Fruit fly (Drosophila melanogaster): Measurements from ENCODE around the gene NSD.

The NSD gene

DNA sequence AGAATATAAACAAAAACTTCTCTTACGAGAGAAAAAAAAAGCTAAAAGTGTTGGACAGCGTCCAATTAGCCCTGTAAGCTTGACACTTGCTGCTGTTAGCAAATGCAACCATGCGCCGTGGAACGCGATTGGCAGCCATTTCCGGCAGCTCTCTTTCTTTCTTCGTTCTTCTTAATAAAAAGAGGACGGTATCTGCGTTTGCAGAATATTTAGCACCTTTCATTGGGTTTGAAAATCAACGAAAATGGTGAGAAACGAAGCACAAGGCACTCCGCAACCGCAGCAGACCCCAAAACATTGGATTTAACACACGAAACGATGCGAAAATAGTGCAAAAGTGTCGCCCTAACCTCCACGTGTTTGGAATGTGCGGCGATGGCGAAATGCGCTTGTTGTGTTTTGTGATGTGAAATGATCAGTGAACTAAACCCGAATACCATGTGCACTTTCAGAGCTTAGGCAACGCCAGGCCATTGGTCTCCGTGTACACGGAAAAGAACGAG lies 14.9 kb downstream of the NSD start, which contains the start of gene RpL4 (continued):
- peak; percentile 93 for TF ChIP-seq lab (GFP tag; optimal IDR thresholded peaks at IDR 0.05)
- peak; percentile 77 for TF ChIP-seq pho (GFP tag; optimal IDR thresholded peaks at IDR 0.05)
- peak; percentile 89 for TF ChIP-seq Camta (GFP tag; optimal IDR thresholded peaks at IDR 0.05)
- peak; percentile 27; the same call in 1 of the 2 replicates for TF ChIP-seq bbx (GFP tag; IDR thresholded peaks at IDR 0.05; ENCODE audit: partially characterized antibody)
- peak; percentile 94 for TF ChIP-seq chm (GFP tag; IDR thresholded peaks at IDR 0.05)
- TF ChIP-seq jumu (GFP tag; optimal IDR thresholded peaks at IDR 0.05), result no peak
- peak; percentile 57 for TF ChIP-seq psq (GFP tag; optimal IDR thresholded peaks at IDR 0.05)
- no peak for TF ChIP-seq Doc3 (GFP tag; IDR thresholded peaks at IDR 0.05; ENCODE audit: partially characterized antibody)
- no peak for TF ChIP-seq vfl (GFP tag; optimal IDR thresholded peaks at IDR 0.05)
- peak; percentile 75 for TF ChIP-seq slbo (GFP tag; IDR thresholded peaks at IDR 0.05)
- no peak for TF ChIP-seq D (optimal IDR thresholded peaks at IDR 0.05)
- TF ChIP-seq D (GFP tag; optimal IDR thresholded peaks at IDR 0.05), result peak; percentile 77
- peak; percentile 92 for TF ChIP-seq CG1233 (GFP tag; optimal IDR thresholded peaks at IDR 0.05)
- TF ChIP-seq fd3F (GFP tag; optimal IDR thresholded peaks at IDR 0.05), result peak; percentile 81
- peak; percentile 50; the same call in 1 of the 3 replicates for TF ChIP-seq Mrtf (GFP tag; IDR thresholded peaks at IDR 0.05)
- TF ChIP-seq NK7.1 (GFP tag; optimal IDR thresholded peaks at IDR 0.05), result peak; percentile 57
- peak; percentile 77 for TF ChIP-seq ranshi (GFP tag; IDR thresholded peaks at IDR 0.05)
- TF ChIP-seq CG15073 (GFP tag; optimal IDR thresholded peaks at IDR 0.05), result no peak
- peak; percentile 43 for TF ChIP-seq Bgb (GFP tag; IDR thresholded peaks at IDR 0.05; ENCODE audit: partially characterized antibody)
- TF ChIP-seq CG2129 (GFP tag; IDR thresholded peaks at IDR 0.05; ENCODE audit: partially characterized antibody), result no peak
- peak; percentile 98 for TF ChIP-seq CG33213 (GFP tag; optimal IDR thresholded peaks at IDR 0.05)
- TF ChIP-seq Opbp (GFP tag; IDR thresholded peaks at IDR 0.05; ENCODE audit: partially characterized antibody), result 0 out of 3 replicates have a peak, but pooled peaks have one; percentile 31
- TF ChIP-seq nau (GFP tag; optimal IDR thresholded peaks at IDR 0.05), result peak; percentile 82
- TF ChIP-seq B-H2 (GFP tag; optimal IDR thresholded peaks at IDR 0.05), result peak; percentile 96
- no peak for TF ChIP-seq CG9215 (GFP tag; IDR thresholded peaks at IDR 0.05)
- peak; percentile 51 for TF ChIP-seq lbe (GFP tag; optimal IDR thresholded peaks at IDR 0.05)
- TF ChIP-seq HLHmδ (GFP tag; optimal IDR thresholded peaks at IDR 0.05), result peak; percentile 99
- peak; percentile 73 for TF ChIP-seq Nf-YB (GFP tag; optimal IDR thresholded peaks at IDR 0.05)
- peak; percentile 38 for TF ChIP-seq Nf-YC (tag; optimal IDR thresholded peaks at IDR 0.05)
- no peak for TF ChIP-seq CG7963 (GFP tag; IDR thresholded peaks at IDR 0.05; ENCODE audit: partially characterized antibody)
- TF ChIP-seq CG12071 (GFP tag; optimal IDR thresholded peaks at IDR 0.05), result peak; percentile 88
- peak; percentile 31 for TF ChIP-seq CG7745 (tag; optimal IDR thresholded peaks at IDR 0.05)
- TF ChIP-seq CG8359 (GFP tag; optimal IDR thresholded peaks at IDR 0.05; ENCODE audit: borderline replicate concordance), result peak; percentile 60
- no peak for TF ChIP-seq CG42726 (GFP tag; IDR thresholded peaks at IDR 0.05; ENCODE audit: partially characterized antibody)
- TF ChIP-seq unc-4 (GFP tag; IDR thresholded peaks at IDR 0.05; ENCODE audit: partially characterized antibody), result no peak
- peak; percentile 94 for TF ChIP-seq dm (GFP tag; optimal IDR thresholded peaks at IDR 0.05)
- TF ChIP-seq Neu2 (GFP tag; optimal IDR thresholded peaks at IDR 0.05; ENCODE audit: borderline replicate concordance), result no peak
- peak; percentile 68; the same call in 1 of the 2 replicates for TF ChIP-seq CG11085 (GFP tag; IDR thresholded peaks at IDR 0.05)
- TF ChIP-seq Ada2b (GFP tag; IDR thresholded peaks at IDR 0.05), result peak; percentile 56; the same call in 1 of the 2 replicates
- no peak for TF ChIP-seq Optix (GFP tag; IDR thresholded peaks at IDR 0.05)
- peak; percentile 60 for TF ChIP-seq CG3163 (GFP tag; optimal IDR thresholded peaks at IDR 0.05)
- peak; percentile 70; the same call in 1 of the 2 replicates for TF ChIP-seq ttk (GFP tag; IDR thresholded peaks at IDR 0.05)
- peak; percentile 88 for TF ChIP-seq CG4328 (GFP tag; optimal IDR thresholded peaks at IDR 0.05)
- no peak for TF ChIP-seq CG15696 (tag; optimal IDR thresholded peaks at IDR 0.05)
- peak; percentile 89 for TF ChIP-seq Lhr (GFP tag; optimal IDR thresholded peaks at IDR 0.05)
- TF ChIP-seq nerfin-1 (tag; optimal IDR thresholded peaks at IDR 0.05), result peak; percentile 67
- TF ChIP-seq Dip2 (GFP tag; IDR thresholded peaks at IDR 0.05), result no peak
- 0 out of 2 replicates have a peak, but pooled peaks have one; percentile 15 for TF ChIP-seq Drgx (GFP tag; IDR thresholded peaks at IDR 0.05)
- TF ChIP-seq CG1603 (tag; optimal IDR thresholded peaks at IDR 0.05), result peak; percentile 79
